Fruit fly (Drosophila melanogaster) whole organism, embryonic: ENCODE results near the gene sno.

Experiments used
- CG10147 ChIP-seq: fragments of 200-800 bp; sonication (Bioruptor generic); optimal IDR thresholded peaks from 2 replicates; lab custom pipeline; 2019; ENCODE audit warnings: missing biosample characterization, mild to moderate bottlenecking, missing genetic modification characterization, moderate library complexity
- CG10959 ChIP-seq: fragments of 200-800 bp; sonication (Bioruptor generic); IDR thresholded peaks from 2 replicates; pipeline ENCODE4 v1.3.6; 2022; ENCODE audit warnings: missing biosample characterization, missing genetic modification characterization
- CG11085 ChIP-seq: fragments of 200-800 bp; sonication (Bioruptor generic); IDR thresholded peaks from 2 replicates; pipeline ENCODE4 v1.3.6; 2022; ENCODE audit warnings: missing biosample characterization, missing genetic modification characterization
- CG11247 ChIP-seq: fragments of 200-800 bp; sonication (Bioruptor generic); IDR thresholded peaks from 2 replicates; pipeline ENCODE4 v1.3.6; 2022; ENCODE audit warnings: missing biosample characterization, missing genetic modification characterization
- CG11723 ChIP-seq: fragments of 200-800 bp; sonication (Bioruptor generic); optimal IDR thresholded peaks from 2 replicates; lab custom pipeline; 2017; ENCODE audit warnings: missing biosample characterization, mild to moderate bottlenecking, missing genetic modification characterization
- CG12104 ChIP-seq: fragments of 200-800 bp; sonication (Bioruptor generic); optimal IDR thresholded peaks from 3 replicates; lab custom pipeline; 2016; ENCODE audit warnings: missing biosample characterization, missing genetic modification characterization
- CG12236 ChIP-seq: fragments of 200-800 bp; sonication (Bioruptor generic); optimal IDR thresholded peaks from 2 replicates; lab custom pipeline; 2016; ENCODE audit warnings: missing biosample characterization, missing genetic modification characterization
- CG13894 ChIP-seq: fragments of 200-800 bp; sonication (Bioruptor generic); optimal IDR thresholded peaks from 3 replicates; lab custom pipeline; 2018; ENCODE audit warnings: missing biosample characterization, mild to moderate bottlenecking, missing genetic modification characterization, moderate library complexity
- CG17802 ChIP-seq: fragments of 200-800 bp; sonication (Bioruptor generic); optimal IDR thresholded peaks from 2 replicates; lab custom pipeline; 2018; ENCODE audit warnings: missing biosample characterization, mild to moderate bottlenecking, missing genetic modification characterization, moderate library complexity
- CG18476 ChIP-seq: fragments of 200-800 bp; sonication (Bioruptor generic); optimal IDR thresholded peaks from 2 replicates; lab custom pipeline; 2016; ENCODE audit warnings: missing biosample characterization, mild to moderate bottlenecking, missing genetic modification characterization
- CG2129 ChIP-seq: fragments of 200-800 bp; sonication (Bioruptor generic); IDR thresholded peaks from 2 replicates; pipeline ENCODE4 v1.3.6; 2022; ENCODE audit warnings: missing biosample characterization, missing genetic modification characterization; ENCODE audit not compliant: partially characterized antibody
- CG33213 ChIP-seq: fragments of 200-800 bp; sonication (Bioruptor generic); optimal IDR thresholded peaks from 3 replicates; lab custom pipeline; 2016; ENCODE audit warnings: missing biosample characterization, missing genetic modification characterization
- CG34422 ChIP-seq: fragments of 200-800 bp; sonication (Bioruptor generic); IDR thresholded peaks from 3 replicates; pipeline ENCODE4 v1.3.6; 2022; ENCODE audit warnings: missing biosample characterization, missing genetic modification characterization
- CG43689 ChIP-seq: fragments of 200-800 bp; sonication (Bioruptor generic); IDR thresholded peaks from 2 replicates; pipeline ENCODE4 v1.3.6; 2022; ENCODE audit warnings: missing biosample characterization, missing genetic modification characterization
- CG5180 ChIP-seq: fragments of 200-800 bp; sonication (Bioruptor generic); optimal IDR thresholded peaks from 3 replicates; lab custom pipeline; 2017; ENCODE audit warnings: missing biosample characterization, missing genetic modification characterization, mild to moderate bottlenecking, moderate library complexity, missing genetic modification reagents
- CG7556 ChIP-seq: fragments of 200-800 bp; sonication (Bioruptor generic); optimal IDR thresholded peaks from 2 replicates; lab custom pipeline; 2017; ENCODE audit warnings: missing biosample characterization, mild to moderate bottlenecking, missing genetic modification characterization
- CTCF ChIP-seq: fragments of 200-800 bp; sonication (Bioruptor generic); optimal IDR thresholded peaks from 2 replicates; lab custom pipeline; 2017; ENCODE audit warnings: missing biosample characterization, mild to moderate bottlenecking, missing genetic modification characterization, moderate library complexity
- D ChIP-seq, 2 experiments: fragments of 200-800 bp in 1 of 2; fragments of >200 bp in 1 of 2; sonication (Bioruptor generic) in 1 of 2; optimal IDR thresholded peaks; 2 replicates in 1 of 2; 3 replicates in 1 of 2; lab custom pipeline; 2017; ENCODE audit warnings: mild to moderate bottlenecking in 1 of 2, missing biosample characterization in 1 of 2, missing genetic modification characterization in 1 of 2, missing genetic modification reagents in 1 of 2
- Drgx ChIP-seq: fragments of 200-800 bp; sonication (Bioruptor generic); IDR thresholded peaks from 2 replicates; pipeline ENCODE4 v1.3.6; 2022; ENCODE audit warnings: missing biosample characterization, missing genetic modification characterization
- HLHmδ ChIP-seq: fragments of 200-800 bp; sonication (Bioruptor generic); optimal IDR thresholded peaks from 2 replicates; lab custom pipeline; 2018; ENCODE audit warnings: missing biosample characterization, mild to moderate bottlenecking, missing genetic modification characterization, moderate library complexity
- Hand ChIP-seq: fragments of 200-800 bp; sonication (Bioruptor generic); optimal IDR thresholded peaks from 2 replicates; lab custom pipeline; 2017; ENCODE audit warnings: mild to moderate bottlenecking, missing biosample characterization, missing genetic modification reagents, missing genetic modification characterization
- Hr3 ChIP-seq: fragments of 200-800 bp; sonication (Bioruptor generic); optimal IDR thresholded peaks from 3 replicates; lab custom pipeline; 2016; ENCODE audit warnings: missing biosample characterization, missing genetic modification characterization
- MESR4 ChIP-seq: fragments of 200-800 bp; sonication (Bioruptor generic); optimal IDR thresholded peaks from 2 replicates; lab custom pipeline; 2018; ENCODE audit warnings: missing biosample characterization, mild to moderate bottlenecking, missing genetic modification characterization, moderate library complexity
- Med ChIP-seq: fragments of 200-800 bp; sonication (Bioruptor generic); peaks from one replicate; lab custom pipeline; 2016; ENCODE audit warnings: missing biosample characterization, missing genetic modification characterization, mild to moderate bottlenecking, inconsistent platforms, moderate library complexity
- Meics ChIP-seq: fragments of 200-800 bp; sonication (Bioruptor generic); optimal IDR thresholded peaks from 2 replicates; lab custom pipeline; 2017; ENCODE audit warnings: missing biosample characterization, mild to moderate bottlenecking, missing genetic modification characterization
- Mrtf ChIP-seq: fragments of 200-800 bp; sonication (Bioruptor generic); IDR thresholded peaks from 3 replicates; pipeline ENCODE4 v1.3.6; 2022; ENCODE audit warnings: missing biosample characterization, missing genetic modification characterization
- Scr ChIP-seq: fragments of 200-800 bp; sonication (Bioruptor generic); IDR thresholded peaks from 2 replicates; pipeline ENCODE4 v1.3.6; 2022; ENCODE audit warnings: missing biosample characterization, missing genetic modification characterization; ENCODE audit not compliant: partially characterized antibody
- Sry-δ ChIP-seq: fragments of 200-800 bp; sonication (Bioruptor generic); optimal IDR thresholded peaks from 2 replicates; lab custom pipeline; 2016; ENCODE audit warnings: missing biosample characterization, missing genetic modification characterization
- br ChIP-seq: fragments of >200 bp; optimal IDR thresholded peaks from 2 replicates; lab custom pipeline; 2017
- cas ChIP-seq: fragments of 200-800 bp; sonication (Bioruptor generic); IDR thresholded peaks from 2 replicates; pipeline ENCODE4 v1.3.6; 2022; ENCODE audit warnings: missing biosample characterization, missing genetic modification characterization
- ci ChIP-seq: fragments of 200-800 bp; sonication (Bioruptor generic); IDR thresholded peaks from 3 replicates; pipeline ENCODE4 v1.3.6; 2022; ENCODE audit warnings: missing biosample characterization, missing genetic modification characterization
- dan ChIP-seq: fragments of 200-800 bp; sonication (Bioruptor generic); IDR thresholded peaks from 2 replicates; pipeline ENCODE4 v1.3.6; 2022; ENCODE audit warnings: missing biosample characterization, missing genetic modification characterization
- dmrt11E ChIP-seq: fragments of 200-800 bp; sonication (Bioruptor generic); optimal IDR thresholded peaks from 3 replicates; lab custom pipeline; 2018; ENCODE audit warnings: missing biosample characterization, mild to moderate bottlenecking, missing genetic modification characterization, moderate library complexity
- en ChIP-seq: fragments of 200-800 bp; sonication (Bioruptor generic); optimal IDR thresholded peaks from 2 replicates; lab custom pipeline; 2016; ENCODE audit warnings: missing biosample characterization, missing genetic modification characterization
- gfzf ChIP-seq: fragments of 200-800 bp; sonication (Bioruptor generic); optimal IDR thresholded peaks from 2 replicates; lab custom pipeline; 2016; ENCODE audit warnings: missing biosample characterization, mild to moderate bottlenecking, missing genetic modification characterization, moderate library complexity
- grn ChIP-seq: fragments of 200-800 bp; sonication (Bioruptor generic); optimal IDR thresholded peaks from 3 replicates; lab custom pipeline; 2017; ENCODE audit warnings: missing biosample characterization, missing genetic modification characterization
- gt ChIP-seq: fragments of 200-800 bp; sonication (Bioruptor generic); IDR thresholded peaks from 2 replicates; pipeline ENCODE4 v1.3.6; 2022; ENCODE audit warnings: missing biosample characterization, missing genetic modification characterization
- lab ChIP-seq: fragments of 200-800 bp; sonication (Bioruptor generic); optimal IDR thresholded peaks from 3 replicates; lab custom pipeline; 2017; ENCODE audit warnings: missing biosample characterization, missing genetic modification characterization, mild to moderate bottlenecking, moderate library complexity, missing genetic modification reagents
- mirr ChIP-seq: fragments of 200-800 bp; sonication (Bioruptor generic); optimal IDR thresholded peaks from 3 replicates; lab custom pipeline; 2018; ENCODE audit warnings: missing biosample characterization, mild to moderate bottlenecking, missing genetic modification characterization
- nmo ChIP-seq: fragments of 200-800 bp; sonication (Bioruptor generic); optimal IDR thresholded peaks from 2 replicates; lab custom pipeline; 2018; ENCODE audit warnings: missing biosample characterization, mild to moderate bottlenecking, missing genetic modification characterization, moderate library complexity
- oc ChIP-seq: fragments of 200-800 bp; sonication (Bioruptor generic); optimal IDR thresholded peaks from 2 replicates; lab custom pipeline; 2018; ENCODE audit warnings: missing biosample characterization, mild to moderate bottlenecking, missing genetic modification characterization, moderate library complexity
- repo ChIP-seq: fragments of 200-800 bp; sonication (Bioruptor generic); optimal IDR thresholded peaks from 2 replicates; lab custom pipeline; 2016; ENCODE audit warnings: missing biosample characterization, missing genetic modification characterization
- row ChIP-seq: fragments of 200-800 bp; sonication (Bioruptor generic); IDR thresholded peaks from 3 replicates; pipeline ENCODE4 v1.3.6; 2022; ENCODE audit warnings: missing biosample characterization, missing genetic modification characterization
- run ChIP-seq: fragments of 200-800 bp; sonication (Bioruptor generic); optimal IDR thresholded peaks from 3 replicates; lab custom pipeline; 2018; ENCODE audit warnings: missing biosample characterization, mild to moderate bottlenecking, missing genetic modification characterization
- sd ChIP-seq: fragments of 200-800 bp; sonication (Bioruptor generic); optimal IDR thresholded peaks from 3 replicates; lab custom pipeline; 2018; ENCODE audit warnings: missing biosample characterization, mild to moderate bottlenecking, missing genetic modification characterization, moderate library complexity
- slp2 ChIP-seq: fragments of 200-800 bp; sonication (Bioruptor generic); optimal IDR thresholded peaks from 2 replicates; lab custom pipeline; 2016; ENCODE audit warnings: missing biosample characterization, missing genetic modification characterization
- stwl ChIP-seq: fragments of 200-800 bp; sonication (Bioruptor generic); optimal IDR thresholded peaks from 3 replicates; lab custom pipeline; 2018; ENCODE audit warnings: missing biosample characterization, mild to moderate bottlenecking, missing genetic modification characterization, moderate library complexity
- tgo ChIP-seq: fragments of 200-800 bp; sonication (Bioruptor generic); IDR thresholded peaks from 3 replicates; pipeline ENCODE4 v1.3.6; 2022; ENCODE audit warnings: missing biosample characterization, missing genetic modification characterization
- vfl ChIP-seq: fragments of 200-800 bp; sonication (Bioruptor generic); optimal IDR thresholded peaks from 2 replicates; lab custom pipeline; 2016; ENCODE audit warnings: missing biosample characterization, missing genetic modification characterization
- zen2 ChIP-seq: fragments of 200-800 bp; sonication (Bioruptor generic); IDR thresholded peaks from 3 replicates; pipeline ENCODE4 v1.3.6; 2022; ENCODE audit warnings: missing biosample characterization, missing genetic modification characterization; ENCODE audit not compliant: partially characterized antibody

sno gene

DNA sequence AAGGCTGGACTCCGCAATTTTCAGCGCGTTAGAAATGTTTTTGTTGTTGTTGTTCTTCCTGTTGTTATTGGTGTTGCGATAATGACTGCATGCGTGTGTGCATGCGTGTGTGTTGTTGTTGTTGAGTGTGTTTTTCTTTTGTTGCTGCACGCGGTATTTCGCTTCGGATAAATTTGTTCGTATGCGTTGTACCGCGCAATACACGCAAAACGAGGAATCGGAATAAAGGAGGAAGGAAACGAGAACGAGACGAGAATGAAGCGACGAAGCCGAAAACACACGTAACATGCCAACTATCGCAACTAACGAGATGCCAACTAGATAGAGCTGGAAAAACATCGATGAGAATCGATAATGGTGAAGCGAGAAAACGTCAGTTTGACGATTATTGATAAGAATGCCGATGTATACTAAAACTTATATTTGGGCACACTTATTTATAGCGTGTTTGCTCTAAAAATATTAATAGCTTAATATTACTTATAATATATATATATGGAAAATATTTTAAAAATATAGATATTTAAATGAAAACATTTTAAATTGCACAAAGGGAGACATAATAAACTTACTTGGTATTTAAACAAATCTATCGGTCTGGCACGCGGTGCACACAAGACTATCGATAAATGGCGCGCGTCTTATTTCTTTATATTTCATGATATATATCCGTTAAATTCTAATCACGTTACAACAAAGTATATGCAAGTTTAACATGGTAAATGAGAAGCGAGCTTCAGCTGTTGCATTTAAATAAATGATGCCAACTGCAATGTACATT is at the start of gene sno (continued):
- 0 out of 3 replicates have a peak, but pooled peaks have one; percentile 18 for TF ChIP-seq ci (GFP tag; lab: Robert Waterston, UW)
- peak; percentile 64 for TF ChIP-seq Med
- TF ChIP-seq CG13894 (tag; lab: Kevin White, UChicago): no peak
- TF ChIP-seq CG5180 (GFP tag; lab: Kevin White, UChicago): no peak
- TF ChIP-seq CG11723 (GFP tag; lab: Kevin White, UChicago): no peak
- no peak for TF ChIP-seq CG10959 (GFP tag; lab: Robert Waterston, UW)
- TF ChIP-seq CG12236 (GFP tag; lab: Kevin White, UChicago): no peak
- no peak for TF ChIP-seq CG10147 (GFP tag; lab: Kevin White, UChicago)
- peak; percentile 62 for TF ChIP-seq row
- TF ChIP-seq zen2 (GFP tag; lab: Robert Waterston, UW): peak; percentile 64; the same call in 1 of the 3 replicates
- no peak for TF ChIP-seq run (tag; lab: Kevin White, UChicago)
- TF ChIP-seq Scr (GFP tag; lab: Robert Waterston, UW): peak; percentile 87
- no peak for TF ChIP-seq repo
- no peak for TF ChIP-seq gt
- no peak for TF ChIP-seq tgo (GFP tag; lab: Robert Waterston, UW)
- peak; percentile 6 for TF ChIP-seq lab (GFP tag; lab: Kevin White, UChicago)
- no peak for TF ChIP-seq CG17802
- no peak for TF ChIP-seq dan
- peak; percentile 14; the same call in 1 of the 3 replicates for TF ChIP-seq CG34422 (GFP tag; lab: Robert Waterston, UW)
- TF ChIP-seq slp2 (GFP tag; lab: Kevin White, UChicago): no peak
- peak; percentile 81 for TF ChIP-seq Sry-δ (GFP tag; lab: Kevin White, UChicago)
- no peak for TF ChIP-seq cas
- TF ChIP-seq HLHmδ: no peak
- peak; percentile 55 for TF ChIP-seq CG2129 (GFP tag; lab: Robert Waterston, UW)
- no peak for TF ChIP-seq oc (tag; lab: Kevin White, UChicago)
- TF ChIP-seq vfl: no peak
- TF ChIP-seq gfzf (GFP tag; lab: Kevin White, UChicago): peak; percentile 33
- no peak for TF ChIP-seq CTCF (GFP tag; lab: Kevin White, UChicago)
- TF ChIP-seq Drgx (GFP tag; lab: Robert Waterston, UW): no peak
- no peak for TF ChIP-seq Mrtf (GFP tag; lab: Robert Waterston, UW)
- no peak for TF ChIP-seq CG33213
- TF ChIP-seq CG18476 (GFP tag; lab: Kevin White, UChicago): no peak
- TF ChIP-seq MESR4 (GFP tag; lab: Kevin White, UChicago): peak; percentile 77
- TF ChIP-seq stwl (tag; lab: Kevin White, UChicago): peak; percentile 37
- no peak for TF ChIP-seq CG7556 (GFP tag; lab: Kevin White, UChicago)
- TF ChIP-seq CG43689 (GFP tag; lab: Robert Waterston, UW): no peak
- TF ChIP-seq mirr (GFP tag; lab: Kevin White, UChicago): no peak
- TF ChIP-seq dmrt11E (tag; lab: Kevin White, UChicago): no peak
- TF ChIP-seq grn (GFP tag; lab: Kevin White, UChicago): no peak
- TF ChIP-seq Meics (GFP tag; lab: Kevin White, UChicago): no peak
- no peak for TF ChIP-seq en
- TF ChIP-seq nmo: peak; percentile 10
- TF ChIP-seq CG11085 (GFP tag; lab: Robert Waterston, UW): no peak
- TF ChIP-seq D (optimal IDR thresholded peaks at IDR 0.05; lab: Kevin White, UChicago): no peak
- TF ChIP-seq D (GFP tag; optimal IDR thresholded peaks at IDR 0.05; lab: Kevin White, UChicago): no peak
- no peak for TF ChIP-seq CG12104 (GFP tag; lab: Kevin White, UChicago)
- no peak for TF ChIP-seq CG11247 (GFP tag; lab: Robert Waterston, UW)
- no peak for TF ChIP-seq Hand
- no peak for TF ChIP-seq br
- peak; percentile 3 for TF ChIP-seq sd (tag; lab: Kevin White, UChicago)
- TF ChIP-seq Hr3 (GFP tag; lab: Kevin White, UChicago): no peak
